Fruit fly (Drosophila melanogaster) ovary, adult (tissue): ENCODE data around the gene CG5850.

Experiments used
- CG17801 ChIP-seq: fragments of 200-800 bp; optimal IDR thresholded peaks from 2 replicates; lab custom pipeline; 2019; ENCODE audit warnings: missing biosample characterization, mild to moderate bottlenecking, missing genetic modification characterization, moderate library complexity; ENCODE audit not compliant: partially characterized antibody

The CG5850 gene

DNA sequence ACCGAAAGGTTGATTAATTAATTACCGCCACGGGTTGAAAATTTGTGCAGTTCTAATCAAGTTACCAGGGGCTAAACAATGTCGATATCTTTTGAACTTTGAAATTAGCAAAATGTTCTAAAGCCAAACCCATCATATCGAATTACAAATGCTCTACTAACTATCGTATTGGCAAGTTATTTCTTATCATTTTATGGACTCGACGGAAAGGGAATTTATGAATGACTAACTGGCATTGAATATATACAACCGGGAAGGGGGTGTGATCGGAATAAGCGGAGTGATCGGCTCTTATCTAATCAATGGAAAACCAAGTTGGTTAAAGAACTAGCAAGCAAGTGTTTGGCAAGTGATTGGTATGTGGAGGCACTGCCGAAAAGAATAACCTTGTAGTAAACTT is 20.2 kb downstream of the CG5850 start:
- TF ChIP-seq CG17801 (GFP tag; lab: Kevin White, UChicago) = no peak

dm6 chr2L:9938631-9939256 is 25.0 kb downstream of the CG5850 start, which contains the start of the genes Datp and CG4619:
Gene Datp (minus strand): TSS chr2L:9938790.
Gene CG4619 (plus strand): TSS chr2L:9938863.
- TF ChIP-seq CG17801 (GFP tag; lab: Kevin White, UChicago) = peak; percentile 59

dm6 chr2L:9937908-9938307 is 25.8 kb downstream of the CG5850 start, which contains the start of gene Arglu1:
Gene Arglu1 (minus strand): TSS chr2L:9938134.
- TF ChIP-seq CG17801 (GFP tag; lab: Kevin White, UChicago) = peak; percentile 69

dm6 chr2L:9933063-9933462 is 30.7 kb downstream of the CG5850 start, which contains the start of gene Cpr30F:
Gene Cpr30F (minus strand): TSS chr2L:9933163.
- TF ChIP-seq CG17801 (GFP tag; lab: Kevin White, UChicago) = no peak

dm6 chr2L:9930280-9930679 is 33.5 kb downstream of the CG5850 start, which contains the start of gene CG42367:
Gene CG42367 (plus strand): TSS chr2L:9930580.
- TF ChIP-seq CG17801 (GFP tag; lab: Kevin White, UChicago) = no peak

DNA sequence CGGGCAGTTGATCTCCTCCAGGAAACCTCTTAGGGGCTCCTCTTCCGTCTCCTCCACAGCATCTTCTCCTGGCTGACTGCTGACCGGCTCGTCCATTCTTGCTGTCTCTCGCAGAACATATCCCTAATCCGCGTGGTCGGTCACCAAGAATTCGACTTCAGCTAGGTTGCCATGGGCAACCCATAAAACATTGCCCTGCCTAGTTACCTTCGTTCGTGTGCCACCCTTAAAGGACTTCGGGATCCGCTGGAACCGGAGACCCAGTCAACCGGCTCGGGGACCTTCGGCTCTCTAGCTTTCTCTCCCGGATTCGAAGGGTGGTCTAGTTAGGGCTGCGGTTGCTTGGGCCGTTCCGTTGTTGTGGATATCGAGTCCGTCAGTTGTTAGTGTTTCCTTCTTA is 39.0 kb downstream of the CG5850 start, which contains the start of the genes TbCMF46 and CG42366:
TSS of gene TbCMF46 (minus strand) at position 101 of the 400 bp plus-strand sequence.
TSS of gene CG42366 (plus strand) at position 397 of the 400 bp plus-strand sequence.
- TF ChIP-seq CG17801 (GFP tag; lab: Kevin White, UChicago) = no peak

DNA sequence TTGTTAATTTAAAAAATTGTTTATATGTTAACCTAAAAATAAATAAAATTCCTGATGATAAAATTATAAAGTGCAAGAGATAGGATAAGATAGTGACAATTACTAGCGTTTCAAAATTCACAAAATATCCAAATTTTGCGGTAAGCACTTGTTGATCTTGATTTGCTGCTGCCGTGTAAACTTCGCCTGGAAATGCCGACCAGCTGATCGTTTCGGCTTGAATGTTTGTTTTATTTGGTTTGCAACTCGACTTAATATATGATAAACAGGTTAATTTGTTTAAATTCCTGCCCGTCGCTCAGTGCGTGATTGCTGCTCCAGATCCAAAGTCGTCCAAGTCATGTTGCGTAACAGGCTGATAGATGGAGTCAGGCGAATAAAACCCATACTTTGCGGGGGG is 42.3 kb downstream of the CG5850 start, which contains the start of gene CG4592:
TSS of gene CG4592 (plus strand) at position 233 of the 400 bp plus-strand sequence.
- TF ChIP-seq CG17801 (GFP tag; lab: Kevin White, UChicago) = peak; percentile 80

DNA sequence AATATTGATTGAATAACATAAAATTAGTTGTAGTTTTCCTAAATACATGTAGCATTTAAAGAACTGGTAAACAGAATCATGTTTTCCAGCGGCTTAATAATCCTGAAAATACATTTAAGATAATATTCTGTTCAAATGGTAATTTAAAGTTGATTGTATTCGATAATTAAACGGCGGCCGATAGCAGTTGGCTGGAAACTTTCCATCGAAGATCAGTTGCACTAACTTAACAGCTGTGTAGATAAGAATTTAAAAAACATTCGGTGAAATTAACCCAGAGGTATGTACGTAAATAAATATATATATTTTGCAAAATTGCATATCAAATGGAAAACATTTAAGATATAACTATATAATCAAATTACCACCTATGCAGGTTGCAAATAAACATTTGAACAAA is 43.8 kb downstream of the CG5850 start, which contains the start of gene CG4594:
TSS of gene CG4594 (plus strand) at position 212 of the 400 bp plus-strand sequence.
- TF ChIP-seq CG17801 (GFP tag; lab: Kevin White, UChicago) = no peak

- no peak for TF ChIP-seq CG17801 (GFP tag; lab: Kevin White, UChicago)
These were observed 44.5 kb downstream of the CG5850 start for dm6 chr2L:9919218-9919617.

DNA sequence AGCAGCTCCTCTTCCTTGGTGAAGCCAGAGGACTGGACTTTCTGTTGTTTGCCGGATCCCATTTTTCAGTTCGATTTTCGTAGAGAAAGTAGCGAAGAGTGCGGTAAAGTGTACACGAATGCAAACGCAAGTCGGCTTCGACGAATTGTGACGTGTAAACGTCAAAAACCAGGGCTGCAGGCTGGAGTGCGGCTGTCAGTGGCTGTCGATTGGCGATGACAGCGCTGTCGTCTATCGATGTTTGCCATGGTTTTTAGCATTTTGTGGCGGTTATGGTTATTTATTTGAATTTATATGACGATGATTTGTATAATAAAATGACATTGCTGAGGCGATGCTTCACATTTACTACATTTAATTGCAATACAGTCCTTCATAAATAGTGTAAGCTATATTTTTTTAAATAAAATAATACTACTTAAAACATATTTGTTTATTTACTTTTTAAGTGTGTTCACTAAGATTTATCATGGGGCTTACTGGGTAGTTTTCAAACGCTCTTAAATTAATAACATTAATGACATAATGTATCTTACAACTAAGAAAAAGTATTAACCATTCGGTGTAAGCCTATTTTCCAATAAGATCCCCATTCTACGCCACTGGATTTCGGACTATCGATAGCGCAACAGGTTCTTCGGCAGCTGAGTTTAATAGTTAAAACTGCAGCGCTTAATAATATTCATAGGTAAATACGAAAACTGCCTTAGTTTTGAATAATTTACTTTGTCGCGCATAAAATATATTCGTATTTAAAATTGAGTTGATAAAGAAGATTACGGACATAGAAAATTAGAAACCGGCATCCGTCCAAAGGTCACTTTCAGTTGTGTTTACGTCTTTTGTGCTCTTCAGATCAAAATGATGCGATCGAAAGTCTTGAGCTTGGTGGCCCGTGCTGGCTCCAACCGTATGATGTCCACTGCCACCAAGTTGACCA is 45.5 kb downstream of the CG5850 start, which contains the start of the genes CG5885 and CG4598:
TSS of gene CG5885 (minus strand) at position 311 of the 940 bp plus-strand sequence.
TSS of gene CG4598 (plus strand) at position 599 of the 940 bp plus-strand sequence.
- peak; percentile 64 for TF ChIP-seq CG17801 (GFP tag; lab: Kevin White, UChicago)

- TF ChIP-seq CG17801 (GFP tag; lab: Kevin White, UChicago) = peak; percentile 93
These were observed 48.5 kb downstream of the CG5850 start, which contains the start of gene yip2 for dm6 chr2L:9915011-9915850. Gene yip2 (plus strand): TSS chr2L:9915253.

dm6 chr2L:9912570-9913260 is 51.0 kb downstream of the CG5850 start, which contains the start of the genes Etl1 and Srp54:
Gene Etl1 (minus strand): TSS chr2L:9912608.
Gene Srp54 (plus strand): TSS chr2L:9912911.
- no peak for TF ChIP-seq CG17801 (GFP tag; lab: Kevin White, UChicago)

dm6 chr2L:9911783-9912182 is 52.0 kb downstream of the CG5850 start:
- TF ChIP-seq CG17801 (GFP tag; lab: Kevin White, UChicago) = no peak
